Worm (Caenorhabditis elegans): Measurements from ENCODE around the gene asps-1.

DNA sequence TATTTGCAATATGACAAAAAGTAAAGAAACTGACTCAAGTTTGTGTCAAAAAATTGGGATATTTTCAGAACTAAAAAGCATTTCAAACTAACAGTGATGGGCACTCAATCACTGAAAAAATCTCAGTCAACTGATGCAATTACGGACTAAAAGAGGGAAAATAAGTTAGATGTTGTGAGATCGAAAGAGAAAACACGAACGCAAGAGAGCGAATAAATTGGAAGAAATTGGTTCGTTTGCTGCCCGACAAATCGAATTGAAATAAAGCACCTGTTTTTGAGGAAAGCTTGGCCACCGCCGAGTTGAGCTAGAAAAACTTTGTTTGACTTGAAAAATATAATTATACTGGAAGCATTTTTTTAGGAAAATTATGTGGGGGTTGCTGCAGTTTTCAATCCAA is 51.1 kb downstream of the asps-1 start:
- TF ChIP-seq lsy-2 (tag; optimal IDR thresholded peaks at IDR 0.05), result no peak
- no peak for TF ChIP-seq fos-1 (tag; optimal IDR thresholded peaks at IDR 0.05)
- TF ChIP-seq ama-1 (optimal IDR thresholded peaks at IDR 0.05), result no peak
- TF ChIP-seq lin-13 (GFP tag; optimal IDR thresholded peaks at IDR 0.05), result no peak
